Worm (Caenorhabditis elegans) whole organism, young adult: ENCODE measurements around the gene Y73B6BL.22.

Source experiments
- B0019.2 ChIP-seq: fragments of 200-800 bp; sonication (Bioruptor generic); conservative IDR thresholded peaks from 2 replicates; pipeline ENCODE4 v1.3.6; 2022; ENCODE audit warnings: missing genetic modification reagents, missing genetic modification characterization, missing compliant biosample characterization
- B0035.1 ChIP-seq: sonication (generic microtip); optimal IDR thresholded peaks from 2 replicates; lab custom pipeline; 2016; ENCODE audit warnings: missing genetic modification characterization, mild to moderate bottlenecking, missing compliant biosample characterization, missing genotype, missing genetic modification reagents
- C17E4.6 ChIP-seq: fragments of 200-800 bp; sonication (Bioruptor generic); IDR thresholded peaks from 2 replicates; pipeline ENCODE4 v1.3.6; 2022; ENCODE audit warnings: missing genetic modification reagents, missing genetic modification characterization, missing compliant biosample characterization
- D2030.7 ChIP-seq: fragments of 200-800 bp; sonication (Bioruptor generic); IDR thresholded peaks from 2 replicates; pipeline ENCODE4 v1.3.6; 2022; ENCODE audit warnings: missing genetic modification reagents, missing genetic modification characterization, missing compliant biosample characterization
- F10E7.11 ChIP-seq: sonication (generic microtip); optimal IDR thresholded peaks from 2 replicates; lab custom pipeline; 2017; ENCODE audit warnings: mild to moderate bottlenecking, missing genetic modification characterization, moderate library complexity, missing compliant biosample characterization
- F39B2.1 ChIP-seq: fragments of 200-800 bp; sonication (Bioruptor generic); IDR thresholded peaks from 2 replicates; pipeline ENCODE4 v1.3.6; 2022; ENCODE audit warnings: missing genetic modification reagents, missing genetic modification characterization, missing compliant biosample characterization
- F49E8.2 ChIP-seq: sonication (generic microtip); optimal IDR thresholded peaks from 3 replicates; lab custom pipeline; 2017; ENCODE audit warnings: missing genetic modification characterization, mild to moderate bottlenecking, missing compliant biosample characterization, antibody characterized with exemption, moderate library complexity; ENCODE audit not compliant: insufficient read depth
- K11D2.4 ChIP-seq: fragments of 200-800 bp; sonication (Bioruptor generic); IDR thresholded peaks from 2 replicates; pipeline ENCODE4 v1.3.6; 2022; ENCODE audit warnings: missing genetic modification reagents, missing genetic modification characterization, missing compliant biosample characterization
- Y95B8A.8 ChIP-seq: fragments of 200-800 bp; sonication (Bioruptor generic); IDR thresholded peaks from 2 replicates; pipeline ENCODE4 v1.3.6; 2022; ENCODE audit warnings: missing genetic modification reagents, missing genetic modification characterization, missing compliant biosample characterization
- atf-7 ChIP-seq: sonication (generic microtip); optimal IDR thresholded peaks from 2 replicates; lab custom pipeline; 2017; ENCODE audit warnings: mild to moderate bottlenecking, missing genetic modification characterization, missing compliant biosample characterization
- bed-1 ChIP-seq: fragments of 200-800 bp; sonication (Bioruptor generic); IDR thresholded peaks from 2 replicates; pipeline ENCODE4 v1.3.6; 2022; ENCODE audit warnings: missing genetic modification reagents, missing genetic modification characterization, missing compliant biosample characterization
- cebp-2 ChIP-seq: fragments of 200-800 bp; sonication (Bioruptor generic); IDR thresholded peaks from 2 replicates; pipeline ENCODE4 v1.3.6; 2022; ENCODE audit warnings: missing genetic modification characterization, missing compliant biosample characterization
- ceh-40 ChIP-seq: fragments of 200-800 bp; sonication (Bioruptor generic); IDR thresholded peaks from 2 replicates; pipeline ENCODE4 v1.3.6; 2022; ENCODE audit warnings: missing genetic modification characterization, missing compliant biosample characterization
- ceh-91 ChIP-seq: fragments of 200-800 bp; sonication (Bioruptor generic); IDR thresholded peaks from 2 replicates; pipeline ENCODE4 v1.3.6; 2022; ENCODE audit warnings: missing genetic modification reagents, missing genetic modification characterization, missing compliant biosample characterization
- chd-7 ChIP-seq: sonication (generic microtip); optimal IDR thresholded peaks from 2 replicates; lab custom pipeline; 2016; ENCODE audit warnings: mild to moderate bottlenecking, missing genetic modification characterization, moderate library complexity, missing compliant biosample characterization
- dpff-1 ChIP-seq: sonication (generic microtip); optimal IDR thresholded peaks from 2 replicates; lab custom pipeline; 2017; ENCODE audit warnings: mild to moderate bottlenecking, missing genetic modification characterization, missing compliant biosample characterization
- dpl-1 ChIP-seq: fragments of 150-350 bp; optimal IDR thresholded peaks from 2 replicates; lab custom pipeline; 2014; ENCODE audit warnings: missing biosample characterization, missing genetic modification reagents, missing genetic modification characterization
- egrh-3 ChIP-seq: fragments of 200-800 bp; sonication (Bioruptor generic); IDR thresholded peaks from 2 replicates; pipeline ENCODE4 v1.3.6; 2022; ENCODE audit warnings: missing genetic modification reagents, missing genetic modification characterization, missing compliant biosample characterization
- ekl-4 ChIP-seq: fragments of 200-800 bp; sonication (Bioruptor generic); IDR thresholded peaks from 2 replicates; pipeline ENCODE4 v1.3.6; 2022; ENCODE audit warnings: missing genetic modification reagents, missing genetic modification characterization, missing compliant biosample characterization
- fkh-3 ChIP-seq: sonication (generic microtip); optimal IDR thresholded peaks from 2 replicates; lab custom pipeline; 2016; ENCODE audit warnings: mild to moderate bottlenecking, missing genetic modification characterization, missing compliant biosample characterization
- gei-17 ChIP-seq: fragments of 200-800 bp; sonication (Bioruptor generic); optimal IDR thresholded peaks from 2 replicates; lab custom pipeline; 2018; ENCODE audit warnings: mild to moderate bottlenecking, missing genetic modification characterization, missing compliant biosample characterization
- hmg-1.2 ChIP-seq: fragments of 200-800 bp; sonication (Bioruptor generic); IDR thresholded peaks from 2 replicates; pipeline ENCODE4 v1.3.6; 2022; ENCODE audit warnings: missing genetic modification reagents, missing genetic modification characterization, missing compliant biosample characterization
- hmg-20 ChIP-seq: fragments of 200-800 bp; sonication (Bioruptor generic); IDR thresholded peaks from 2 replicates; pipeline ENCODE4 v1.3.6; 2022; ENCODE audit warnings: missing genetic modification reagents, missing genetic modification characterization, missing compliant biosample characterization
- lin-40 ChIP-seq: sonication (generic microtip); optimal IDR thresholded peaks from 2 replicates; lab custom pipeline; 2016; ENCODE audit warnings: missing genetic modification characterization, mild to moderate bottlenecking, missing compliant biosample characterization, missing genotype, missing genetic modification reagents
- lin-54 ChIP-seq: fragments of 200-800 bp; sonication (Bioruptor generic); optimal IDR thresholded peaks from 2 replicates; lab custom pipeline; 2018; ENCODE audit warnings: mild to moderate bottlenecking, missing genetic modification characterization, missing compliant biosample characterization
- lir-1 ChIP-seq: fragments of 200-800 bp; sonication (Bioruptor generic); conservative IDR thresholded peaks from 2 replicates; pipeline ENCODE4 v1.3.6; 2022; ENCODE audit warnings: missing genetic modification reagents, missing genetic modification characterization, missing compliant biosample characterization
- lsl-1 ChIP-seq: fragments of 200-800 bp; sonication (Bioruptor generic); optimal IDR thresholded peaks from 2 replicates; lab custom pipeline; 2018; ENCODE audit warnings: mild to moderate bottlenecking, missing genetic modification characterization, moderate library complexity, missing compliant biosample characterization
- madf-8 ChIP-seq: fragments of 200-800 bp; sonication (Bioruptor generic); conservative IDR thresholded peaks from 2 replicates; pipeline ENCODE4 v1.3.6; 2022; ENCODE audit warnings: missing genetic modification reagents, missing genetic modification characterization, missing compliant biosample characterization
- mcd-1 ChIP-seq: fragments of 200-800 bp; sonication (Bioruptor generic); IDR thresholded peaks from 2 replicates; pipeline ENCODE4 v1.3.6; 2022; ENCODE audit warnings: missing genetic modification reagents, missing genetic modification characterization, missing compliant biosample characterization
- nhr-120 ChIP-seq: fragments of 200-800 bp; sonication (Bioruptor generic); IDR thresholded peaks from 2 replicates; pipeline ENCODE4 v1.3.6; 2022; ENCODE audit warnings: missing genetic modification characterization, missing compliant biosample characterization
- nhr-27 ChIP-seq: fragments of 200-800 bp; sonication (Bioruptor generic); optimal IDR thresholded peaks from 2 replicates; lab custom pipeline; 2018; ENCODE audit warnings: mild to moderate bottlenecking, missing genetic modification characterization, moderate library complexity, missing compliant biosample characterization
- rcor-1 ChIP-seq: fragments of 200-800 bp; sonication (Bioruptor generic); IDR thresholded peaks from 2 replicates; pipeline ENCODE4 v1.3.6; 2022; ENCODE audit warnings: missing genetic modification reagents, missing genetic modification characterization, missing compliant biosample characterization
- sea-2 ChIP-seq: fragments of 200-800 bp; sonication (Bioruptor generic); IDR thresholded peaks from 2 replicates; pipeline ENCODE4 v1.3.6; 2022; ENCODE audit warnings: missing genetic modification characterization, missing compliant biosample characterization
- snpc-1.1 ChIP-seq: sonication (generic microtip); optimal IDR thresholded peaks from 2 replicates; lab custom pipeline; 2017; ENCODE audit warnings: missing genetic modification characterization, mild to moderate bottlenecking, missing compliant biosample characterization, antibody characterized with exemption, moderate library complexity, missing genotype, missing genetic modification reagents; ENCODE audit not compliant: insufficient read depth
- snpc-1.3 ChIP-seq: sonication (generic microtip); optimal IDR thresholded peaks from 2 replicates; lab custom pipeline; 2017; ENCODE audit warnings: missing genetic modification characterization, mild to moderate bottlenecking, missing compliant biosample characterization, antibody characterized with exemption, moderate library complexity, missing genotype, missing genetic modification reagents; ENCODE audit not compliant: insufficient read depth
- snpc-4 ChIP-seq, 5 experiments: fragments of 150-350 bp in 1 of 5; sonication (generic microtip) in 4 of 5; optimal IDR thresholded peaks; 2 replicates each; lab custom pipeline; 2014 to 2018; ENCODE audit warnings: missing genetic modification characterization in 5 of 5, missing biosample characterization in 3 of 5, antibody characterized with exemption in 2 of 5, mild to moderate bottlenecking in 2 of 5, missing compliant biosample characterization in 2 of 5, missing genotype in 2 of 5, moderate library complexity in 2 of 5, missing genetic modification reagents in 1 of 5
- sptf-2 ChIP-seq: fragments of 200-800 bp; sonication (Bioruptor generic); optimal IDR thresholded peaks from 2 replicates; lab custom pipeline; 2018; ENCODE audit warnings: mild to moderate bottlenecking, missing genetic modification characterization, missing compliant biosample characterization
- tbp1 ChIP-seq: fragments of 200-800 bp; sonication (Bioruptor generic); optimal IDR thresholded peaks from 2 replicates; lab custom pipeline; 2018; ENCODE audit warnings: mild to moderate bottlenecking, missing genetic modification characterization, missing compliant biosample characterization
- tbx-9 ChIP-seq: sonication (generic microtip); optimal IDR thresholded peaks from 2 replicates; lab custom pipeline; 2016; ENCODE audit warnings: borderline replicate concordance, missing genetic modification characterization, inconsistent platforms, missing compliant biosample characterization
- zfh-2 ChIP-seq: fragments of 200-800 bp; sonication (Bioruptor generic); conservative IDR thresholded peaks from 2 replicates; pipeline ENCODE4 v1.3.6; 2022; ENCODE audit warnings: missing genetic modification reagents, missing genetic modification characterization, missing compliant biosample characterization

The Y73B6BL.22 gene

DNA sequence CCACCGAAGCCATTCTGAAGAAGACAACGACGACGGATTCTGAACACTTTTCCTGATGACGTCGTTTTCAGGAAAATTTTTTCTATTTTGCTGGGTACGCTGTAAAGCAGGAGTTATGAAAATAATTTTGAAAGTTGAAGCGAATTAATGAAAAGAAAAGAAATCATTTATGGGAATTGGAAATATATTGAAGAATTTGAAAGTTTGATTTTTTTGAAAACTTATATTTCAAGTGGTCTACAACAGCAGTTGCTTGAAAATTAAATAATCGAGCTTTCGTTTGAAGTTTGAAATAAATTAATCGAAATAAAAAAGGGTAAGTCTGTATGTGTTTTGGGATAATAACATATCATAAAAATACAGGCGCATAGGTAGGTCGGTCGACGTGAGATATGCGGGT is 32.5 kb downstream of the Y73B6BL.22 start, which contains the start of gene shl-1:
TSS of gene shl-1 (minus strand) at position 101 of the 400 bp plus-strand sequence.
- TF ChIP-seq snpc-1.3 (tag; lab: Kevin White, UChicago) (no peak), egrh-3 (GFP tag; lab: Robert Waterston, UW) (no peak), sptf-2 (GFP tag; lab: Kevin White, UChicago) (no peak), B0035.1 (no peak), gei-17 (GFP tag; lab: Kevin White, UChicago) (no peak), tbx-9 (no peak), nhr-27 (tag; lab: Kevin White, UChicago) (no peak), fkh-3 (tag; lab: Kevin White, UChicago) (no peak), F10E7.11 (tag; lab: Kevin White, UChicago) (no peak), F39B2.1 (GFP tag; lab: Robert Waterston, UW) (no peak), hmg-20 (GFP tag; lab: Robert Waterston, UW) (no peak), B0019.2 (no peak), sea-2 (GFP tag; lab: Robert Waterston, UW) (no peak), tbp1 (GFP tag; lab: Kevin White, UChicago) (no peak), atf-7 (tag; lab: Kevin White, UChicago) (no peak), ekl-4 (GFP tag; lab: Robert Waterston, UW) (no peak), D2030.7 (no peak), cebp-2 (GFP tag; lab: Robert Waterston, UW) (no peak), ceh-40 (no peak)

DNA sequence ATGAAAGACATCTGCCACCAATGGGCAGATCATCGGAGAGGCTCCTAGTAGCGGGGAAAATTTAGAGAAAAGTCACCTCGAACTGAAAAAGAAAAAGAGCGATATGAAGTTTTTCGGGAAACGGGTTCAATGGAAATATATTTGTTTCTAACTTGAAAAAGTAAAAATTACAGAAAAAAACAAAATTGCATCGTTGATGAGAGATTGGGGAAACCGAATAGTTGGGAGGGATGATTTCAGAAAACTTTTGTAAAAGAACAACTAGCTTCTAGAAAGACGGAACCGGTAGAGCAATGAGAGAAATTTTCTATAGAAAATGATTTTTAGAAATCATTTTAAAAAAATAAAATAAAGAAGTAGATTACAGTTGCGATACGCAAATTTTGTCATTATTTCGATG is 38.1 kb downstream of the Y73B6BL.22 start:
- TF ChIP-seq dpl-1 (GFP tag; lab: Kevin White, UChicago) (no peak), egrh-3 (GFP tag; lab: Robert Waterston, UW) (no peak), C17E4.6 (GFP tag; lab: Robert Waterston, UW) (no peak), dpff-1 (tag; lab: Kevin White, UChicago) (no peak), D2030.7 (no peak), K11D2.4 (GFP tag; lab: Robert Waterston, UW) (no peak), ceh-91 (GFP tag; lab: Robert Waterston, UW) (no peak), bed-1 (no peak), snpc-1.1 (tag; lab: Kevin White, UChicago) (no peak)
- TF ChIP-seq, all 124 proteins: peak for 0

DNA sequence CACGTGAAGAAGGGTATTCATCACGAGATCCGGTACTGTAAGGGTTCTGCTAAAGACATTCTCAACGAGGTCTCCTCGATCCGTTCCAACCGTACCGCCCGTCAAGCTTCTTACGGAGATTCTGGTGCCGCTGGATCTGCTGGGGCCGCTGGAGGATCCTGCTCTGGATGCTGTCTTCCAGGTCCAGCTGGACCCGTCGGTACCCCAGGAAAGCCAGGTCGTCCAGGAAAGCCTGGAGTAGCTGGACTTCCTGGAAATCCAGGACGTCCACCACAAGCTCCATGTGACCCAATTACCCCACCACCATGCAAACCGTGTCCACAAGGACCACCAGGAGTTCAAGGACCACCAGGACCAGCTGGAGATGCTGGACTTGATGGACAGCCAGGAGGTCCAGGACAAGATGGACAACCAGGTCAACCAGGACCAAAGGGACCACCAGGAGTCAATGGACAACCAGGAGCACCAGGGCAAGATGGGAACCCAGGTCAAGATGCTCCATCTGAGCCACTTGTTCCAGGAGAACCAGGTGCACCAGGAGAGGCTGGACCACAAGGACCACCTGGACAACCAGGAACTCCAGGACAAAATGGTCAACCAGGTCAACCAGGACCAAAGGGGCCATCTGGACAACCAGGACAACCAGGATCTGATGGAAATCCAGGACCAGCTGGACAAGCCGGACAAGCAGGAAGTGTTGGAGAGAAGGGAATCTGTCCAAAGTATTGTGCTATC is 39.0 kb downstream of the Y73B6BL.22 start:
- TF ChIP-seq egrh-3 (GFP tag; lab: Robert Waterston, UW) (peak; percentile 61; the same call in 1 of the 2 replicates), dpff-1 (tag; lab: Kevin White, UChicago) (no peak), zfh-2 (GFP tag; lab: Robert Waterston, UW) (peak; percentile 88)

DNA sequence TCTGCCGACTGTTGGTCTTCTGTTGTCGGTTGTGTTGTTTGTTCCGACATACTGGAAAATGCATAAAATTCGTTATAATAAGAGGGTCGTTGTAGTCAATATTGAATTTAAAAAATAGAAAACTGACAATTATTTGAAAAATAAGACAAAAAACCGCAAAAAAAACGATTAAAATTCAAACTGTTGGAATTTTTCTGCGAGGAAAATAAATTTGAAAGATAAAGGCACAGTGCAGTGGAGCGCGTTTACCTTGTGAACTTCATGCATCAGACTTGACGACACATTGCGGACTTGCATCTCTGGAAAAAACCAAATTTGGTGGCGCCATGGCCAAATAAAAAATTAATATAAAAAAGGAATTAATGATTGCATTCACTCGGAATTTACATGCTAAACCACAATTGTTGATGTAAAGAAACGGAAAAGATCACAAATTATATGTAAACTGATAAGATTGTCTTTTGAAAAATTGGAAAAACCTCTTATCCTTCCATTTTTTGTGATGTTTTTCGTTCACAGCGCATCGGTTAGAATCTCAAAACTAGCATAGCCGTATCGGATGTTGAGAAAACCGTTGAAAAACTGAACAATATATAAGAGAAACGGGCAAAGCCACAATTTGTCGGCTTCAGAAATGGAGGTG is 39.9 kb downstream of the Y73B6BL.22 start, which contains the start of the genes hrpf-2 and bli-6:
TSS of gene hrpf-2 (minus strand) at position 51 of the 643 bp plus-strand sequence.
TSS of gene bli-6 (plus strand) at position 593 of the 643 bp plus-strand sequence.
- no peak for TF ChIP-seq madf-8 (GFP tag; lab: Robert Waterston, UW)
- peak; percentile 79 for TF ChIP-seq lin-54 (GFP tag; lab: Kevin White, UChicago)
- TF ChIP-seq lin-40 (tag; lab: Kevin White, UChicago), result peak; percentile 61
- TF ChIP-seq snpc-4 (GFP tag; optimal IDR thresholded peaks at IDR 0.05; lab: Kevin White, UChicago), result peak; percentile 17
- TF ChIP-seq snpc-4 (tag; optimal IDR thresholded peaks at IDR 0.05; lab: Kevin White, UChicago), result peak; percentile 42 to 91 (median 86)
- TF ChIP-seq lir-1 (GFP tag; lab: Robert Waterston, UW), result 0 out of 2 replicates have a peak, but pooled peaks have one; percentile 6
- TF ChIP-seq nhr-120 (GFP tag; lab: Robert Waterston, UW), result no peak
- no peak for TF ChIP-seq F49E8.2 (tag; lab: Kevin White, UChicago)
- peak; percentile 94 for TF ChIP-seq mcd-1 (GFP tag; lab: Robert Waterston, UW)
- peak; percentile 18 for TF ChIP-seq snpc-1.1 (tag; lab: Kevin White, UChicago)
- peak; percentile 38 for TF ChIP-seq lsl-1 (GFP tag; lab: Kevin White, UChicago)
- no peak for TF ChIP-seq chd-7 (tag; lab: Kevin White, UChicago)
- TF ChIP-seq tbp1 (GFP tag; lab: Kevin White, UChicago), result peak; percentile 50
- 0 out of 2 replicates have a peak, but pooled peaks have one; percentile 30 for TF ChIP-seq D2030.7
- no peak for TF ChIP-seq rcor-1 (GFP tag; lab: Robert Waterston, UW)
- no peak for TF ChIP-seq ekl-4 (GFP tag; lab: Robert Waterston, UW)
- peak; percentile 59; the same call in 1 of the 2 replicates for TF ChIP-seq hmg-1.2
- no peak for TF ChIP-seq Y95B8A.8 (GFP tag; lab: Robert Waterston, UW)
